Worm (Caenorhabditis elegans) whole organism, L3 larva: Measurements from ENCODE around the gene acp-2.

Source experiments
- R02D3.7 ChIP-seq: fragments of 150-350 bp; optimal IDR thresholded peaks from 2 replicates; lab custom pipeline; 2014; ENCODE audit warnings: missing biosample characterization, missing genetic modification characterization
- ZK546.5 ChIP-seq: sonication (generic microtip); optimal IDR thresholded peaks from 2 replicates; lab custom pipeline; 2017; ENCODE audit warnings: missing biosample characterization, missing genetic modification characterization
- aly-2 ChIP-seq: fragments of 150-350 bp; optimal IDR thresholded peaks from 2 replicates; lab custom pipeline; 2014; ENCODE audit warnings: missing biosample characterization, missing genetic modification characterization
- ama-1 ChIP-seq: fragments of 150-350 bp; optimal IDR thresholded peaks from 2 replicates; lab custom pipeline; 2018
- ceh-16 ChIP-seq: sonication (generic microtip); optimal IDR thresholded peaks from 2 replicates; lab custom pipeline; 2017; ENCODE audit warnings: missing biosample characterization, missing genetic modification characterization
- ceh-28 ChIP-seq: fragments of 150-350 bp; optimal IDR thresholded peaks from 2 replicates; lab custom pipeline; 2014; ENCODE audit warnings: missing biosample characterization, missing genetic modification reagents, missing genetic modification characterization
- ceh-82 ChIP-seq: fragments of 150-350 bp; optimal IDR thresholded peaks from 2 replicates; lab custom pipeline; 2014; ENCODE audit warnings: missing biosample characterization, missing genetic modification characterization
- ceh-9 ChIP-seq: sonication (generic microtip); optimal IDR thresholded peaks from 2 replicates; lab custom pipeline; 2018; ENCODE audit warnings: missing biosample characterization, missing genetic modification characterization
- daf-12 ChIP-seq: fragments of 150-350 bp; optimal IDR thresholded peaks from 2 replicates; lab custom pipeline; 2014; ENCODE audit warnings: missing biosample characterization, missing genetic modification reagents, missing genetic modification characterization
- egl-27 ChIP-seq: sonication (generic microtip); optimal IDR thresholded peaks from 4 replicates; lab custom pipeline; 2017; ENCODE audit warnings: missing biosample characterization, missing genetic modification reagents, missing genetic modification characterization
- egl-5 ChIP-seq: fragments of 150-350 bp; optimal IDR thresholded peaks from 2 replicates; lab custom pipeline; 2017; ENCODE audit warnings: missing biosample characterization, missing genetic modification reagents, missing genetic modification characterization, inconsistent platforms
- elt-1 ChIP-seq: fragments of 150-350 bp; optimal IDR thresholded peaks from 2 replicates; lab custom pipeline; 2014; ENCODE audit warnings: missing biosample characterization, missing genetic modification characterization
- elt-2 ChIP-seq: sonication (generic microtip); optimal IDR thresholded peaks from 2 replicates; lab custom pipeline; 2016; ENCODE audit warnings: missing genetic modification reagents, mild to moderate bottlenecking, missing genetic modification characterization, missing compliant biosample characterization
- elt-3 ChIP-seq, 3 experiments: fragments of 150-350 bp in 1 of 3; sonication (generic microtip) in 2 of 3; optimal IDR thresholded peaks; 2 replicates in 2 of 3; 4 replicates in 1 of 3; lab custom pipeline; 2014 to 2017; ENCODE audit warnings: missing biosample characterization in 3 of 3, missing genetic modification characterization in 3 of 3
- eor-1 ChIP-seq, 2 experiments: fragments of 150-350 bp; optimal IDR thresholded peaks; 2 replicates each; lab custom pipeline; 2014 to 2018; ENCODE audit warnings: missing biosample characterization in 2 of 2, missing genetic modification characterization in 2 of 2
- fkh-10 ChIP-seq: sonication (generic microtip); optimal IDR thresholded peaks from 2 replicates; lab custom pipeline; 2017; ENCODE audit warnings: missing biosample characterization, missing genetic modification reagents, missing genetic modification characterization
- fkh-2 ChIP-seq: fragments of 150-350 bp; optimal IDR thresholded peaks from 2 replicates; lab custom pipeline; 2014; ENCODE audit warnings: missing biosample characterization, missing genetic modification reagents, missing genetic modification characterization
- fos-1 ChIP-seq: fragments of 150-350 bp; optimal IDR thresholded peaks from 2 replicates; lab custom pipeline; 2014; ENCODE audit warnings: missing biosample characterization, missing genetic modification characterization
- hmg-11 ChIP-seq: sonication (generic microtip); optimal IDR thresholded peaks from 2 replicates; lab custom pipeline; 2016; ENCODE audit warnings: missing genetic modification characterization, missing compliant biosample characterization
- jun-1 ChIP-seq: fragments of 150-350 bp; optimal IDR thresholded peaks from 2 replicates; lab custom pipeline; 2014; ENCODE audit warnings: missing biosample characterization, missing genetic modification reagents, missing genetic modification characterization
- lin-15B ChIP-seq: fragments of 150-350 bp; optimal IDR thresholded peaks from 2 replicates; lab custom pipeline; 2014; ENCODE audit warnings: missing biosample characterization, missing genetic modification characterization
- lin-39 ChIP-seq: fragments of 150-350 bp; optimal IDR thresholded peaks from 2 replicates; lab custom pipeline; 2018; ENCODE audit warnings: missing biosample characterization, missing genetic modification reagents, missing genetic modification characterization
- lsy-12 ChIP-seq: sonication (generic microtip); optimal IDR thresholded peaks from 2 replicates; lab custom pipeline; 2016; ENCODE audit warnings: mild to moderate bottlenecking, missing genetic modification characterization, missing compliant biosample characterization
- mdl-1 ChIP-seq: fragments of 150-350 bp; optimal IDR thresholded peaks from 2 replicates; lab custom pipeline; 2014; ENCODE audit warnings: missing biosample characterization, missing genetic modification characterization
- mml-1 ChIP-seq: fragments of 150-350 bp; sonication (generic microtip); optimal IDR thresholded peaks from 3 replicates; lab custom pipeline; 2014; ENCODE audit warnings: missing biosample characterization, missing genetic modification characterization
- nfya-1 ChIP-seq: sonication (generic microtip); optimal IDR thresholded peaks from 2 replicates; lab custom pipeline; 2017; ENCODE audit warnings: missing genetic modification characterization, mild to moderate bottlenecking, missing compliant biosample characterization, antibody characterized with exemption, moderate library complexity; ENCODE audit not compliant: insufficient read depth
- nhr-11 ChIP-seq: fragments of 150-350 bp; optimal IDR thresholded peaks from 2 replicates; lab custom pipeline; 2014; ENCODE audit warnings: missing biosample characterization, missing genetic modification characterization
- nhr-12 ChIP-seq: fragments of 150-350 bp; optimal IDR thresholded peaks from 2 replicates; lab custom pipeline; 2014; ENCODE audit warnings: missing biosample characterization, missing genetic modification characterization
- nhr-23 ChIP-seq: fragments of 150-350 bp; optimal IDR thresholded peaks from 2 replicates; lab custom pipeline; 2014; ENCODE audit warnings: missing biosample characterization, missing genetic modification reagents, missing genetic modification characterization
- nhr-237 ChIP-seq: fragments of 150-350 bp; optimal IDR thresholded peaks from 2 replicates; lab custom pipeline; 2014; ENCODE audit warnings: missing biosample characterization, missing genetic modification characterization
- nhr-25 ChIP-seq: sonication (generic microtip); optimal IDR thresholded peaks from 2 replicates; lab custom pipeline; 2017; ENCODE audit warnings: missing biosample characterization, missing genetic modification characterization
- nhr-28 ChIP-seq: fragments of 150-350 bp; optimal IDR thresholded peaks from 2 replicates; lab custom pipeline; 2014; ENCODE audit warnings: missing biosample characterization, missing genetic modification characterization
- nhr-43 ChIP-seq: sonication (generic microtip); optimal IDR thresholded peaks from 2 replicates; lab custom pipeline; 2016; ENCODE audit warnings: mild to moderate bottlenecking, missing genetic modification characterization, missing compliant biosample characterization; ENCODE audit not compliant: poor library complexity, severe bottlenecking
- nhr-67 ChIP-seq: fragments of 150-350 bp; optimal IDR thresholded peaks from 2 replicates; lab custom pipeline; 2014; ENCODE audit warnings: missing biosample characterization, missing genetic modification characterization
- nhr-76 ChIP-seq: fragments of 150-350 bp; sonication (generic microtip); optimal IDR thresholded peaks from 5 replicates; lab custom pipeline; 2014; ENCODE audit warnings: missing biosample characterization, missing genetic modification characterization
- nhr-77 ChIP-seq: fragments of 150-350 bp; optimal IDR thresholded peaks from 2 replicates; lab custom pipeline; 2014; ENCODE audit warnings: missing biosample characterization, missing genetic modification characterization
- pha-4 ChIP-seq: fragments of 150-350 bp; optimal IDR thresholded peaks from 2 replicates; lab custom pipeline; 2014; ENCODE audit warnings: missing biosample characterization, missing genetic modification reagents, missing genetic modification characterization
- pqm-1 ChIP-seq: fragments of 150-350 bp; optimal IDR thresholded peaks from 2 replicates; lab custom pipeline; 2017; ENCODE audit warnings: missing biosample characterization, missing genetic modification characterization, inconsistent platforms
- sea-2 ChIP-seq: fragments of 150-350 bp; sonication (generic microtip); optimal IDR thresholded peaks from 4 replicates; lab custom pipeline; 2014; ENCODE audit warnings: missing biosample characterization, missing genetic modification reagents, missing genetic modification characterization
- skn-1 ChIP-seq: fragments of 150-350 bp; optimal IDR thresholded peaks from 2 replicates; lab custom pipeline; 2014; ENCODE audit warnings: missing biosample characterization, missing genetic modification characterization
- snpc-4 ChIP-seq: fragments of 150-350 bp; optimal IDR thresholded peaks from 2 replicates; lab custom pipeline; 2014; ENCODE audit warnings: missing biosample characterization, missing genetic modification characterization
- tbx-2 ChIP-seq: sonication (generic microtip); optimal IDR thresholded peaks from 2 replicates; lab custom pipeline; 2016; ENCODE audit warnings: mild to moderate bottlenecking, missing genetic modification characterization, missing compliant biosample characterization
- unc-39 ChIP-seq: sonication (generic microtip); optimal IDR thresholded peaks from 4 replicates; lab custom pipeline; 2017; ENCODE audit warnings: missing biosample characterization, missing genetic modification characterization
- unc-62 ChIP-seq: fragments of 150-350 bp; sonication (generic microtip); optimal IDR thresholded peaks from 4 replicates; lab custom pipeline; 2014; ENCODE audit warnings: missing biosample characterization, missing genetic modification reagents, missing genetic modification characterization
- zag-1 ChIP-seq: fragments of 150-350 bp; optimal IDR thresholded peaks from 2 replicates; lab custom pipeline; 2014; ENCODE audit warnings: missing biosample characterization, missing genetic modification characterization
- ztf-11 ChIP-seq: fragments of 150-350 bp; optimal IDR thresholded peaks from 2 replicates; lab custom pipeline; 2014; ENCODE audit warnings: missing biosample characterization, missing genetic modification characterization
- ztf-4 ChIP-seq: fragments of 150-350 bp; optimal IDR thresholded peaks from 2 replicates; lab custom pipeline; 2014; ENCODE audit warnings: missing biosample characterization, missing genetic modification characterization

acp-2 gene

ce11 chrII:8431954-8432353 is at the start of gene acp-2:
acp-2 (minus strand) TSS chrII:8432054.
- TF ChIP-seq sea-2 (GFP tag; lab: Kevin White, UChicago) (no peak), ZK546.5 (no peak), skn-1 (tag; lab: Kevin White, UChicago) (no peak), egl-5 (tag; lab: Kevin White, UChicago) (no peak), mdl-1 (tag; lab: Kevin White, UChicago) (no peak), fkh-2 (no peak), fkh-10 (GFP tag; lab: Kevin White, UChicago) (no peak), nhr-43 (tag; lab: Kevin White, UChicago) (no peak), tbx-2 (tag; lab: Kevin White, UChicago) (no peak), elt-1 (tag; lab: Kevin White, UChicago) (no peak), nhr-12 (tag; lab: Kevin White, UChicago) (no peak), nfya-1 (tag; lab: Kevin White, UChicago) (no peak), ceh-28 (tag; lab: Kevin White, UChicago) (no peak)

- TF ChIP-seq ztf-11 = no peak
- no peak for TF ChIP-seq nhr-23
- no peak for TF ChIP-seq nhr-11 (tag; lab: Kevin White, UChicago)
- TF ChIP-seq nhr-12 (tag; lab: Kevin White, UChicago) = no peak
- no peak for TF ChIP-seq nhr-237 (tag; lab: Kevin White, UChicago)
- TF ChIP-seq mdl-1 (tag; lab: Kevin White, UChicago) = no peak
- no peak for TF ChIP-seq lin-15B (tag; lab: Kevin White, UChicago)
- no peak for TF ChIP-seq sea-2 (GFP tag; lab: Kevin White, UChicago)
- no peak for TF ChIP-seq nhr-67
- no peak for TF ChIP-seq eor-1 (tag; optimal IDR thresholded peaks at IDR 0.05; lab: Kevin White, UChicago)
- TF ChIP-seq nhr-28 (tag; lab: Kevin White, UChicago) = no peak
- TF ChIP-seq R02D3.7 = no peak
- TF ChIP-seq elt-2 (tag; lab: Kevin White, UChicago) = peak; percentile 55
- no peak for TF ChIP-seq lin-39 (tag; lab: Kevin White, UChicago)
- TF ChIP-seq ceh-28 (tag; lab: Kevin White, UChicago) = no peak
- no peak for TF ChIP-seq snpc-4
- TF ChIP-seq aly-2 = no peak
- TF ChIP-seq ama-1 (lab: Kevin White, UChicago) = peak; percentile 88
- TF ChIP-seq ceh-16 = no peak
- TF ChIP-seq zag-1 (tag; lab: Kevin White, UChicago) = no peak
- TF ChIP-seq ceh-82 (tag; lab: Kevin White, UChicago) = no peak
- no peak for TF ChIP-seq unc-39 (tag; lab: Kevin White, UChicago)
- no peak for TF ChIP-seq elt-3 (tag; optimal IDR thresholded peaks at IDR 0.05; lab: Kevin White, UChicago)
- no peak for TF ChIP-seq hmg-11 (tag; lab: Kevin White, UChicago)
- TF ChIP-seq nhr-25 (tag; lab: Kevin White, UChicago) = no peak
- TF ChIP-seq pha-4 (tag; lab: Kevin White, UChicago) = peak; percentile 50
- TF ChIP-seq ZK546.5 = no peak
- no peak for TF ChIP-seq daf-12
- no peak for TF ChIP-seq skn-1 (tag; lab: Kevin White, UChicago)
- no peak for TF ChIP-seq elt-1 (tag; lab: Kevin White, UChicago)
- no peak for TF ChIP-seq ztf-4 (tag; lab: Kevin White, UChicago)
- TF ChIP-seq egl-5 (tag; lab: Kevin White, UChicago) = peak; percentile 24
- TF ChIP-seq mml-1 (tag; lab: Kevin White, UChicago) = peak; percentile 45
- no peak for TF ChIP-seq fos-1
- no peak for TF ChIP-seq tbx-2 (tag; lab: Kevin White, UChicago)
- peak; percentile 26 for TF ChIP-seq nhr-43 (tag; lab: Kevin White, UChicago)
- TF ChIP-seq nfya-1 (tag; lab: Kevin White, UChicago) = peak; percentile 37
- TF ChIP-seq jun-1 (tag; lab: Kevin White, UChicago) = no peak
- TF ChIP-seq nhr-77 (tag; lab: Kevin White, UChicago) = no peak
- no peak for TF ChIP-seq fkh-10 (GFP tag; lab: Kevin White, UChicago)
- TF ChIP-seq lsy-12 (tag; lab: Kevin White, UChicago) = no peak
- TF ChIP-seq egl-27 (tag; lab: Kevin White, UChicago) = no peak
- no peak for TF ChIP-seq unc-62 (GFP tag; lab: Kevin White, UChicago)
- no peak for TF ChIP-seq ceh-9 (tag; lab: Kevin White, UChicago)
- peak; percentile 3 for TF ChIP-seq pqm-1
- TF ChIP-seq nhr-76 (tag; lab: Kevin White, UChicago) = no peak
- no peak for TF ChIP-seq fkh-2
These were observed 49.3 kb upstream of the acp-2 start for ce11 chrII:8481033-8481708.
